ENCODE assay signal across 2 worm cellular contexts in the genomic region with DNA sequence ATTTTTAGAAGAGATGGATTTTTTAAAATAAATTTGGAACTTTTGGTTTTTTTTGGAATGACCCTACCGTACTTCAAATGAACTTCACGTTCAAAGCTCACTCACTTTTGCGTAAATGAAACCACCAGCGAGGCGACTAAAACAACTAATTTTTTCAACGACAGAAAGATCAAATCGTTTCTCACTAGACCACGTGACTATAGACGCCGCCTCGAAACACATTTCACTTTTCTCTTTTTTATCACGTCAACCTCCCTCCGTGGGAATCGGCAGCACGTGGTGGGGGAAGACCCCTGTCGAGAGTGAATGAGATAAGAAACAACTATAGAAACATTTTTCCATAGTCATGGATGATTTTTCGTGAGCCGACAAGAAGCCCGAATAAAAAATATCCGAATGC.
A peak's percentile ranks its signal among the peaks of the same experiment; 100 is the strongest.
TF ChIP-seq lines count a peak whose summit lies in the region.

No protein-coding gene starts in this region.

TF ChIP-seq in whole organism, L4 larva, 104 proteins besides CTCF, POLR2A, EP300 and RAD21 (continued from another document):
- TF ChIP-seq nhr-102 (tag; optimal IDR thresholded peaks at IDR 0.05; lab: Kevin White, UChicago), result peak; percentile 44
- peak; percentile 50 for TF ChIP-seq mep-1 (tag; optimal IDR thresholded peaks at IDR 0.05; lab: Kevin White, UChicago)
- TF ChIP-seq ces-1 (GFP tag; optimal IDR thresholded peaks at IDR 0.05; lab: Kevin White, UChicago), result no peak
- peak; percentile 1 for TF ChIP-seq nhr-6 (tag; optimal IDR thresholded peaks at IDR 0.05; lab: Kevin White, UChicago)
- no peak for TF ChIP-seq daf-16 (GFP tag; optimal IDR thresholded peaks at IDR 0.05; lab: Kevin White, UChicago)
- peak; percentile 80 for TF ChIP-seq daf-16 (tag; optimal IDR thresholded peaks at IDR 0.05; lab: Kevin White, UChicago)
- TF ChIP-seq saeg-2 (GFP tag; IDR thresholded peaks at IDR 0.05; lab: Robert Waterston, UW), result 0 out of 2 replicates have a peak, but pooled peaks have one; percentile 12
TF ChIP-seq in whole organism, L4 larva: peak in this region for 48.

TF ChIP-seq in whole organism, young adult, 124 proteins besides CTCF, POLR2A, EP300 and RAD21 (continued from another document):
- TF ChIP-seq ceh-40 (GFP tag; IDR thresholded peaks at IDR 0.05; lab: Robert Waterston, UW) (no peak), tbx-9 (tag; optimal IDR thresholded peaks at IDR 0.05; lab: Kevin White, UChicago; ENCODE audit: borderline replicate concordance) (no peak), T26A5.8 (tag; optimal IDR thresholded peaks at IDR 0.05; lab: Kevin White, UChicago) (no peak), ztf-18 (tag; optimal IDR thresholded peaks at IDR 0.05; lab: Kevin White, UChicago) (no peak), madf-8 (GFP tag; conservative IDR thresholded peaks at IDR 0.05; lab: Robert Waterston, UW) (no peak), sdz-38 (tag; optimal IDR thresholded peaks at IDR 0.05; lab: Kevin White, UChicago) (no peak), B0019.2 (GFP tag; conservative IDR thresholded peaks at IDR 0.05; lab: Robert Waterston, UW) (no peak), rpc-1 (optimal IDR thresholded peaks at IDR 0.05; lab: Kevin White, UChicago) (no peak), rpc-1 (tag; optimal IDR thresholded peaks at IDR 0.05; lab: Kevin White, UChicago) (no peak), ztf-6 (GFP tag; IDR thresholded peaks at IDR 0.05; lab: Robert Waterston, UW) (no peak), K12H6.12 (tag; optimal IDR thresholded peaks at IDR 0.05; lab: Kevin White, UChicago) (no peak), lsy-27 (tag; optimal IDR thresholded peaks at IDR 0.05; lab: Kevin White, UChicago; ENCODE audit: borderline replicate concordance, insufficient read depth) (no peak), B0336.3 (GFP tag; IDR thresholded peaks at IDR 0.05; lab: Robert Waterston, UW) (peak; percentile 29; the same call in 1 of the 2 replicates), F23B12.7 (tag; optimal IDR thresholded peaks at IDR 0.05; lab: Kevin White, UChicago; ENCODE audit: insufficient read depth) (peak; percentile 51), F57C9.4 (tag; optimal IDR thresholded peaks at IDR 0.05; lab: Kevin White, UChicago) (no peak), madf-3 (GFP tag; IDR thresholded peaks at IDR 0.05; lab: Robert Waterston, UW) (no peak), efl-1 (GFP tag; optimal IDR thresholded peaks at IDR 0.05; lab: Kevin White, UChicago) (no peak), cebp-2 (GFP tag; IDR thresholded peaks at IDR 0.05; lab: Robert Waterston, UW) (no peak)
TF ChIP-seq in whole organism, young adult: peak in this region for 33.
